Fruit fly (Drosophila melanogaster): ENCODE results near the gene Or82a.

DNA sequence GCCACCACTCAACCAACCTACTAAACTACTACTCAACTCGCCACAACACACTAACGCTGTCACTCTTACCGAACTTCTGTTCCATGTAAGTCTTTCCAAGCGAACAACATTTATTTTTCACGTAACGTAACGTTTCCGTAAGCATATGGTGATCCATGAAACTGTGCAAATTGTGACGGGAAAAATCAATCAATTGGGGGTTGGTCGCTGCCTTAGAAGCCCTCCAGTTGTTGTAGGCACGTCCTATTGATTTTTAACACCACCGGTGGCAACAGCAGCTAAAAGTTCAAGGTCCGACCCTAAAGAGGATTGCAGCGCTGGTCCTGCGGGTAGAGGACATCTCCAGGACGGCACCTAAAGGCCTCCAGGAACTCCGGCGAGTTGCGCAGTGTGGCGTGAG is 35.4 kb downstream of the Or82a start:
- TF ChIP-seq Blimp-1 (GFP tag; optimal IDR thresholded peaks at IDR 0.05), result no peak
- TF ChIP-seq CG16779 (tag; optimal IDR thresholded peaks at IDR 0.05), result no peak
- no peak for TF ChIP-seq Lpt (GFP tag; optimal IDR thresholded peaks at IDR 0.05)
- no peak for TF ChIP-seq Smox (GFP tag; optimal IDR thresholded peaks at IDR 0.05)
- no peak for TF ChIP-seq ss (GFP tag; optimal IDR thresholded peaks at IDR 0.05)
- no peak for TF ChIP-seq Hr39 (GFP tag; optimal IDR thresholded peaks at IDR 0.05)
- TF ChIP-seq Sox14 (GFP tag; optimal IDR thresholded peaks at IDR 0.05), result no peak
- no peak for TF ChIP-seq CG7368 (GFP tag; optimal IDR thresholded peaks at IDR 0.05)
- no peak for TF ChIP-seq CG8632 (GFP tag; optimal IDR thresholded peaks at IDR 0.05)
- no peak for TF ChIP-seq Gug (GFP tag; IDR thresholded peaks at IDR 0.05)
- TF ChIP-seq CG11294 (GFP tag; IDR thresholded peaks at IDR 0.05), result no peak
- TF ChIP-seq Ets96B (tag; optimal IDR thresholded peaks at IDR 0.05), result no peak
- TF ChIP-seq Ets21C (GFP tag; optimal IDR thresholded peaks at IDR 0.05), result no peak

Measured in whole organism, prepupa.